Fruit fly (Drosophila melanogaster) S2 (cell line): ENCODE results near the gene TwdlC.
A peak's percentile ranks its signal among the peaks of the same experiment; 100 is the strongest.

Experiments used
- CG8478 ChIP-seq: fragments of >200 bp; optimal IDR thresholded peaks from 2 replicates; lab custom pipeline; 2018
- CTCF ChIP-seq, 2 experiments: fragments of >200 bp; optimal IDR thresholded peaks; 2 replicates each; lab custom pipeline; 2018

Gene TwdlC

dm6 chr3R:26964452-26965133 lies 30.0 kb upstream of the TwdlC start, which contains the start of gene Tsp97E:
Tsp97E (minus strand) TSS chr3R:26964817.
- TF ChIP-seq CTCF (optimal IDR thresholded peaks at IDR 0.05; lab: Kevin White, UChicago) (no peak), CG8478 (lab: Kevin White, UChicago) (no peak)

- TF ChIP-seq CTCF (optimal IDR thresholded peaks at IDR 0.05; lab: Kevin White, UChicago) (no peak), CG8478 (lab: Kevin White, UChicago) (no peak)
Measured at dm6 chr3R:26966385-26966784, 28.2 kb upstream of the TwdlC start, which contains the start of gene Gr97a. Gr97a (minus strand) TSS chr3R:26966485.

dm6 chr3R:26966794-26967323 lies 27.8 kb upstream of the TwdlC start, which contains the start of gene CG5521:
CG5521 (plus strand) TSS chr3R:26966930.
- TF ChIP-seq CG8478 (lab: Kevin White, UChicago), result no peak
- no peak for TF ChIP-seq CTCF (optimal IDR thresholded peaks at IDR 0.05; lab: Kevin White, UChicago)

- TF ChIP-seq CTCF (optimal IDR thresholded peaks at IDR 0.05; lab: Kevin White, UChicago), result no peak
- no peak for TF ChIP-seq CG8478 (lab: Kevin White, UChicago)
Measured at dm6 chr3R:26967587-26968312, 26.9 kb upstream of the TwdlC start.

dm6 chr3R:26968313-26968605 lies 26.4 kb upstream of the TwdlC start:
- TF ChIP-seq CTCF (optimal IDR thresholded peaks at IDR 0.05; lab: Kevin White, UChicago) (no peak), CG8478 (lab: Kevin White, UChicago) (no peak)

dm6 chr3R:26968823-26969638 lies 25.6 kb upstream of the TwdlC start:
- TF ChIP-seq CTCF (optimal IDR thresholded peaks at IDR 0.05; lab: Kevin White, UChicago), result no peak
- TF ChIP-seq CG8478 (lab: Kevin White, UChicago), result no peak

dm6 chr3R:26969743-26970142 lies 24.9 kb upstream of the TwdlC start:
- no peak for TF ChIP-seq CTCF (optimal IDR thresholded peaks at IDR 0.05; lab: Kevin White, UChicago)
- TF ChIP-seq CG8478 (lab: Kevin White, UChicago), result no peak

dm6 chr3R:26978241-26978640 lies 16.4 kb upstream of the TwdlC start, which contains the start of the genes CG14253 and CG46313:
CG14253 (plus strand) TSS chr3R:26978541.
CG46313 (plus strand) TSS chr3R:26978541.
- TF ChIP-seq CTCF (optimal IDR thresholded peaks at IDR 0.05; lab: Kevin White, UChicago), result no peak
- TF ChIP-seq CG8478 (lab: Kevin White, UChicago), result no peak

dm6 chr3R:26980282-26980691 lies 14.3 kb upstream of the TwdlC start:
- TF ChIP-seq CG8478 (lab: Kevin White, UChicago) (no peak), CTCF (optimal IDR thresholded peaks at IDR 0.05; lab: Kevin White, UChicago) (no peak)

dm6 chr3R:26982106-26982505 lies 12.5 kb upstream of the TwdlC start:
- TF ChIP-seq CG8478 (lab: Kevin White, UChicago) (no peak), CTCF (optimal IDR thresholded peaks at IDR 0.05; lab: Kevin White, UChicago) (no peak)

- TF ChIP-seq CTCF (optimal IDR thresholded peaks at IDR 0.05; lab: Kevin White, UChicago) (no peak), CG8478 (lab: Kevin White, UChicago) (no peak)
Measured at dm6 chr3R:26984437-26984836, 10.2 kb upstream of the TwdlC start.

- TF ChIP-seq CG8478 (lab: Kevin White, UChicago), result no peak
- TF ChIP-seq CTCF (optimal IDR thresholded peaks at IDR 0.05; lab: Kevin White, UChicago), result no peak
Measured at dm6 chr3R:26987455-26987854, 7.2 kb upstream of the TwdlC start.

dm6 chr3R:26988412-26988981 lies 6.1 kb upstream of the TwdlC start, which contains the start of gene CG31075:
CG31075 (minus strand) TSS chr3R:26988517.
- TF ChIP-seq CTCF (optimal IDR thresholded peaks at IDR 0.05; lab: Kevin White, UChicago) (peak in 1 of 2 experiments; percentile 12), CG8478 (lab: Kevin White, UChicago) (no peak)
